Fruit fly (Drosophila melanogaster) whole organism, embryonic: ENCODE measurements around the gene P5CDh2.

Experiments used
- Awh ChIP-seq: fragments of 200-800 bp; sonication (Bioruptor generic); IDR thresholded peaks from 2 replicates; pipeline ENCODE4, ENCODE4 v1.3.6; 2022; ENCODE audit warnings: missing biosample characterization, missing genetic modification characterization
- B-H2 ChIP-seq: fragments of 200-800 bp; sonication (Bioruptor generic); optimal IDR thresholded peaks from 2 replicates; lab custom pipeline; 2018; ENCODE audit warnings: missing biosample characterization, mild to moderate bottlenecking, missing genetic modification characterization
- CG1792 ChIP-seq: fragments of 200-800 bp; sonication (Bioruptor generic); optimal IDR thresholded peaks from 2 replicates; lab custom pipeline; 2016; ENCODE audit warnings: missing biosample characterization, missing genetic modification characterization
- HmgZ ChIP-seq: fragments of 200-800 bp; sonication (Bioruptor generic); optimal IDR thresholded peaks from 2 replicates; lab custom pipeline; 2018; ENCODE audit warnings: missing biosample characterization, mild to moderate bottlenecking, missing genetic modification characterization
- Nf-YA ChIP-seq: fragments of 200-800 bp; sonication (Bioruptor generic); IDR thresholded peaks from 2 replicates; pipeline ENCODE4 v1.3.6; 2022; ENCODE audit warnings: missing biosample characterization, missing genetic modification characterization
- Oli ChIP-seq: fragments of 200-800 bp; sonication (Bioruptor generic); optimal IDR thresholded peaks from 2 replicates; lab custom pipeline; 2018; ENCODE audit warnings: missing biosample characterization, mild to moderate bottlenecking, missing genetic modification characterization, moderate library complexity
- corto ChIP-seq: fragments of 200-800 bp; sonication (Bioruptor generic); optimal IDR thresholded peaks from 2 replicates; lab custom pipeline; 2016; ENCODE audit warnings: missing biosample characterization, mild to moderate bottlenecking, missing genetic modification characterization, moderate library complexity
- fd96Cb ChIP-seq: fragments of 200-800 bp; sonication (Bioruptor generic); optimal IDR thresholded peaks from 2 replicates; lab custom pipeline; 2018; ENCODE audit warnings: missing biosample characterization, mild to moderate bottlenecking, missing genetic modification characterization, moderate library complexity
- insv ChIP-seq, 2 experiments: fragments of 200-800 bp; sonication (Bioruptor generic); optimal IDR thresholded peaks; 3 replicates each; lab custom pipeline; 2016 to 2018; ENCODE audit warnings: missing biosample characterization in 2 of 2, missing genetic modification characterization in 2 of 2
- kay ChIP-seq: fragments of 200-800 bp; sonication (Bioruptor generic); optimal IDR thresholded peaks from 2 replicates; lab custom pipeline; 2016; ENCODE audit warnings: missing biosample characterization, missing genetic modification characterization
- schlank ChIP-seq: fragments of 200-800 bp; sonication (Bioruptor generic); optimal IDR thresholded peaks from 2 replicates; lab custom pipeline; 2018; ENCODE audit warnings: missing biosample characterization, mild to moderate bottlenecking, missing genetic modification characterization
- ssp ChIP-seq: fragments of 200-800 bp; sonication (Bioruptor generic); IDR thresholded peaks from 2 replicates; pipeline ENCODE4 v1.3.6; 2022; ENCODE audit warnings: missing biosample characterization, missing genetic modification characterization
- trem ChIP-seq: fragments of 200-800 bp; optimal IDR thresholded peaks from 3 replicates; lab custom pipeline; 2019; ENCODE audit warnings: missing biosample characterization, mild to moderate bottlenecking, missing genetic modification characterization, moderate library complexity

- TF ChIP-seq insv (GFP tag; optimal IDR thresholded peaks at IDR 0.05; lab: Kevin White, UChicago) (no peak), ssp (GFP tag; lab: Robert Waterston, UW) (no peak), schlank (tag; lab: Kevin White, UChicago) (no peak), CG1792 (GFP tag; lab: Kevin White, UChicago) (no peak), B-H2 (no peak), kay (GFP tag; lab: Kevin White, UChicago) (no peak), trem (tag; lab: Kevin White, UChicago) (no peak), corto (no peak), Awh (GFP tag; lab: Robert Waterston, UW) (no peak), HmgZ (tag; lab: Kevin White, UChicago) (no peak), fd96Cb (no peak), Oli (tag; lab: Kevin White, UChicago) (no peak), Nf-YA (GFP tag; lab: Robert Waterston, UW) (no peak)
These were observed 2.8 kb downstream of the P5CDh2 start, which contains the start of gene CG31465 for dm6 chr3R:21880510-21880909.
